Fruit fly (Drosophila melanogaster) whole organism, embryonic: ENCODE results near the gene aop.
A peak's percentile ranks its signal among the peaks of the same experiment; 100 is the strongest.

Experiments used
- ATbp ChIP-seq: fragments of 200-800 bp; sonication (Bioruptor generic); optimal IDR thresholded peaks from 2 replicates; lab custom pipeline; 2017; ENCODE audit warnings: missing biosample characterization, mild to moderate bottlenecking, missing genetic modification characterization, missing genetic modification reagents
- B-H2 ChIP-seq: fragments of 200-800 bp; sonication (Bioruptor generic); optimal IDR thresholded peaks from 2 replicates; lab custom pipeline; 2018; ENCODE audit warnings: missing biosample characterization, mild to moderate bottlenecking, missing genetic modification characterization
- CG10321 ChIP-seq: fragments of 200-800 bp; sonication (Bioruptor generic); IDR thresholded peaks from 2 replicates; pipeline ENCODE4 v1.3.6; 2022; ENCODE audit warnings: missing biosample characterization, missing genetic modification characterization
- CG11093 ChIP-seq: fragments of 200-800 bp; sonication (Bioruptor generic); IDR thresholded peaks from 3 replicates; pipeline ENCODE4 v1.3.6; 2022; ENCODE audit warnings: missing biosample characterization, missing genetic modification characterization
- CG11504 ChIP-seq: fragments of 200-800 bp; sonication (Bioruptor generic); optimal IDR thresholded peaks from 3 replicates; lab custom pipeline; 2019; ENCODE audit warnings: missing biosample characterization, mild to moderate bottlenecking, missing genetic modification characterization, moderate library complexity
- CG12299 ChIP-seq: fragments of 200-800 bp; sonication (Bioruptor generic); optimal IDR thresholded peaks from 2 replicates; lab custom pipeline; 2018; ENCODE audit warnings: missing biosample characterization, mild to moderate bottlenecking, missing genetic modification characterization
- CG12769 ChIP-seq: fragments of 200-800 bp; sonication (Bioruptor generic); optimal IDR thresholded peaks from 2 replicates; lab custom pipeline; 2019; ENCODE audit warnings: missing biosample characterization, mild to moderate bottlenecking, missing genetic modification characterization, moderate library complexity
- CG12942 ChIP-seq: fragments of 200-800 bp; sonication (Bioruptor generic); optimal IDR thresholded peaks from 3 replicates; lab custom pipeline; 2016; ENCODE audit warnings: missing biosample characterization, missing genetic modification characterization
- CG15011 ChIP-seq: fragments of 200-800 bp; sonication (Bioruptor generic); optimal IDR thresholded peaks from 3 replicates; lab custom pipeline; 2018; ENCODE audit warnings: missing biosample characterization, mild to moderate bottlenecking, missing genetic modification characterization
- CG15514 ChIP-seq: fragments of 200-800 bp; sonication (Bioruptor generic); optimal IDR thresholded peaks from 3 replicates; lab custom pipeline; 2017; ENCODE audit warnings: missing biosample characterization, missing genetic modification characterization, mild to moderate bottlenecking, moderate library complexity, missing genetic modification reagents
- CG17359 ChIP-seq: fragments of 200-800 bp; sonication (Bioruptor generic); optimal IDR thresholded peaks from 3 replicates; lab custom pipeline; 2018; ENCODE audit warnings: missing biosample characterization, mild to moderate bottlenecking, missing genetic modification characterization, moderate library complexity
- CG18599 ChIP-seq: fragments of 200-800 bp; sonication (Bioruptor generic); optimal IDR thresholded peaks from 3 replicates; lab custom pipeline; 2017; ENCODE audit warnings: missing biosample characterization, missing genetic modification characterization, mild to moderate bottlenecking, moderate library complexity, missing genetic modification reagents
- CG2120 ChIP-seq: fragments of 200-800 bp; sonication (Bioruptor generic); optimal IDR thresholded peaks from 3 replicates; lab custom pipeline; 2016; ENCODE audit warnings: missing biosample characterization, missing genetic modification characterization
- CG2199 ChIP-seq: fragments of 200-800 bp; sonication (Bioruptor generic); IDR thresholded peaks from 3 replicates; pipeline ENCODE4 v1.3.6; 2022; ENCODE audit warnings: missing biosample characterization, missing genetic modification characterization
- CG34422 ChIP-seq: fragments of 200-800 bp; sonication (Bioruptor generic); IDR thresholded peaks from 3 replicates; pipeline ENCODE4 v1.3.6; 2022; ENCODE audit warnings: missing biosample characterization, missing genetic modification characterization
- CG3726 ChIP-seq: fragments of 200-800 bp; sonication (Bioruptor generic); IDR thresholded peaks from 3 replicates; pipeline ENCODE4, ENCODE4 v1.3.6; 2022; ENCODE audit warnings: missing biosample characterization, missing genetic modification characterization
- CG42726 ChIP-seq: fragments of 200-800 bp; sonication (Bioruptor generic); IDR thresholded peaks from 2 replicates; pipeline ENCODE4 v1.3.6; 2022; ENCODE audit warnings: missing biosample characterization, missing genetic modification characterization; ENCODE audit not compliant: partially characterized antibody
- CG4282 ChIP-seq: fragments of 200-800 bp; sonication (Bioruptor generic); optimal IDR thresholded peaks from 2 replicates; lab custom pipeline; 2016; ENCODE audit warnings: missing biosample characterization, missing genetic modification characterization
- CG4328 ChIP-seq: fragments of 200-800 bp; sonication (Bioruptor generic); optimal IDR thresholded peaks from 3 replicates; lab custom pipeline; 2017; ENCODE audit warnings: missing biosample characterization, missing genetic modification reagents, missing genetic modification characterization
- CG43689 ChIP-seq: fragments of 200-800 bp; sonication (Bioruptor generic); IDR thresholded peaks from 2 replicates; pipeline ENCODE4 v1.3.6; 2022; ENCODE audit warnings: missing biosample characterization, missing genetic modification characterization
- CG4820 ChIP-seq: fragments of 200-800 bp; sonication (Bioruptor generic); optimal IDR thresholded peaks from 3 replicates; lab custom pipeline; 2016; ENCODE audit warnings: missing biosample characterization, missing genetic modification characterization
- CG8089 ChIP-seq: fragments of 200-800 bp; sonication (Bioruptor generic); optimal IDR thresholded peaks from 3 replicates; lab custom pipeline; 2016; ENCODE audit warnings: missing biosample characterization, missing genetic modification characterization
- CG8359 ChIP-seq: fragments of 200-800 bp; sonication (Bioruptor generic); optimal IDR thresholded peaks from 2 replicates; lab custom pipeline; 2017; ENCODE audit warnings: missing biosample characterization, mild to moderate bottlenecking, missing genetic modification characterization, borderline replicate concordance
- CG9876 ChIP-seq: fragments of 200-800 bp; sonication (Bioruptor generic); optimal IDR thresholded peaks from 2 replicates; lab custom pipeline; 2016; ENCODE audit warnings: missing biosample characterization, missing genetic modification characterization
- D19B ChIP-seq: fragments of 200-800 bp; sonication (Bioruptor generic); optimal IDR thresholded peaks from 2 replicates; lab custom pipeline; 2017; ENCODE audit warnings: missing biosample characterization, mild to moderate bottlenecking, missing genetic modification characterization
- Ets65A ChIP-seq: fragments of 200-800 bp; sonication (Bioruptor generic); peaks from one replicate; lab custom pipeline; 2016; ENCODE audit warnings: missing biosample characterization, missing genetic modification characterization
- Gug ChIP-seq: fragments of 200-800 bp; sonication (Bioruptor generic); IDR thresholded peaks from 4 replicates; pipeline ENCODE4 v1.3.6; 2022; ENCODE audit warnings: missing biosample characterization, missing genetic modification characterization
- HLH3B ChIP-seq: fragments of 200-800 bp; sonication (Bioruptor generic); IDR thresholded peaks from 2 replicates; pipeline ENCODE4 v1.3.6; 2022; ENCODE audit warnings: missing biosample characterization, missing genetic modification characterization
- Hr78 ChIP-seq, 2 experiments: fragments of 200-800 bp in 1 of 2; fragments of >200 bp in 1 of 2; sonication (Bioruptor generic) in 1 of 2; optimal IDR thresholded peaks; 2 replicates each; lab custom pipeline; 2017 to 2019; ENCODE audit warnings: missing biosample characterization in 2 of 2, missing genetic modification characterization in 2 of 2, mild to moderate bottlenecking in 1 of 2, moderate library complexity in 1 of 2
- YL-1 ChIP-seq: fragments of 200-800 bp; sonication (Bioruptor generic); optimal IDR thresholded peaks from 3 replicates; lab custom pipeline; 2017; ENCODE audit warnings: missing biosample characterization, mild to moderate bottlenecking, missing genetic modification characterization
- ara ChIP-seq: fragments of 200-800 bp; sonication (Bioruptor generic); IDR thresholded peaks from 2 replicates; pipeline ENCODE4 v1.3.6; 2022; ENCODE audit warnings: missing biosample characterization, missing genetic modification characterization
- btn ChIP-seq: fragments of 200-800 bp; sonication (Bioruptor generic); optimal IDR thresholded peaks from 2 replicates; lab custom pipeline; 2016; ENCODE audit warnings: missing biosample characterization, missing genetic modification characterization
- croc ChIP-seq: fragments of 200-800 bp; sonication (Bioruptor generic); conservative IDR thresholded peaks from 3 replicates; pipeline ENCODE4 v1.3.6; 2022; ENCODE audit warnings: missing biosample characterization, missing genetic modification characterization
- fd64A ChIP-seq: fragments of 200-800 bp; sonication (Bioruptor generic); optimal IDR thresholded peaks from 3 replicates; lab custom pipeline; 2018; ENCODE audit warnings: missing biosample characterization, mild to moderate bottlenecking, missing genetic modification characterization
- gce ChIP-seq: fragments of 200-800 bp; sonication (Bioruptor generic); IDR thresholded peaks from 3 replicates; pipeline ENCODE4 v1.3.6; 2022; ENCODE audit warnings: missing biosample characterization, missing genetic modification characterization
- gcm ChIP-seq: fragments of 200-800 bp; sonication (Bioruptor generic); optimal IDR thresholded peaks from 2 replicates; lab custom pipeline; 2019; ENCODE audit warnings: missing biosample characterization, mild to moderate bottlenecking, missing genetic modification characterization, moderate library complexity
- gt ChIP-seq: fragments of 200-800 bp; sonication (Bioruptor generic); IDR thresholded peaks from 2 replicates; pipeline ENCODE4 v1.3.6; 2022; ENCODE audit warnings: missing biosample characterization, missing genetic modification characterization
- hth ChIP-seq: fragments of >200 bp; optimal IDR thresholded peaks from 2 replicates; lab custom pipeline; 2017; ENCODE audit warnings: inconsistent platforms
- inv ChIP-seq: fragments of 200-800 bp; sonication (Bioruptor generic); IDR thresholded peaks from 2 replicates; pipeline ENCODE4 v1.3.6; 2022; ENCODE audit warnings: missing biosample characterization, missing genetic modification characterization; ENCODE audit not compliant: partially characterized antibody
- jumu ChIP-seq: fragments of 200-800 bp; sonication (Bioruptor generic); optimal IDR thresholded peaks from 3 replicates; lab custom pipeline; 2016; ENCODE audit warnings: missing biosample characterization, missing genetic modification characterization
- kay ChIP-seq: fragments of 200-800 bp; sonication (Bioruptor generic); optimal IDR thresholded peaks from 2 replicates; lab custom pipeline; 2016; ENCODE audit warnings: missing biosample characterization, missing genetic modification characterization
- lbe ChIP-seq: fragments of 200-800 bp; sonication (Bioruptor generic); optimal IDR thresholded peaks from 2 replicates; lab custom pipeline; 2016; ENCODE audit warnings: missing biosample characterization, mild to moderate bottlenecking, missing genetic modification characterization
- lov ChIP-seq, 2 experiments: fragments of 200-800 bp in 1 of 2; fragments of >200 bp in 1 of 2; sonication (Bioruptor generic) in 1 of 2; IDR thresholded peaks in 1 of 2; optimal IDR thresholded peaks in 1 of 2; 2 replicates in 1 of 2; 3 replicates in 1 of 2; pipeline versions ENCODE4 v1.3.6 to Lab custom; 2017 to 2022; ENCODE audit warnings: missing biosample characterization in 1 of 2, missing genetic modification characterization in 1 of 2
- otp ChIP-seq: fragments of 200-800 bp; sonication (Bioruptor generic); IDR thresholded peaks from 3 replicates; pipeline ENCODE4, ENCODE4 v1.3.6; 2022; ENCODE audit warnings: missing biosample characterization, missing genetic modification characterization
- p53 ChIP-seq: fragments of 200-800 bp; sonication (Bioruptor generic); optimal IDR thresholded peaks from 2 replicates; lab custom pipeline; 2016; ENCODE audit warnings: missing biosample characterization, missing genetic modification characterization
- run ChIP-seq: fragments of 200-800 bp; sonication (Bioruptor generic); optimal IDR thresholded peaks from 3 replicates; lab custom pipeline; 2018; ENCODE audit warnings: missing biosample characterization, mild to moderate bottlenecking, missing genetic modification characterization
- schlank ChIP-seq: fragments of 200-800 bp; sonication (Bioruptor generic); optimal IDR thresholded peaks from 2 replicates; lab custom pipeline; 2018; ENCODE audit warnings: missing biosample characterization, mild to moderate bottlenecking, missing genetic modification characterization
- sima ChIP-seq: fragments of 200-800 bp; sonication (Bioruptor generic); optimal IDR thresholded peaks from 2 replicates; lab custom pipeline; 2016; ENCODE audit warnings: missing biosample characterization, missing genetic modification characterization
- sisA ChIP-seq: fragments of 200-800 bp; sonication (Bioruptor generic); IDR thresholded peaks from 2 replicates; pipeline ENCODE4 v1.3.6; 2022; ENCODE audit warnings: missing biosample characterization, missing genetic modification characterization
- twi ChIP-seq: fragments of 200-800 bp; optimal IDR thresholded peaks from 2 replicates; lab custom pipeline; 2019; ENCODE audit warnings: missing biosample characterization, mild to moderate bottlenecking, missing genetic modification characterization, moderate library complexity
- vfl ChIP-seq: fragments of 200-800 bp; sonication (Bioruptor generic); optimal IDR thresholded peaks from 2 replicates; lab custom pipeline; 2016; ENCODE audit warnings: missing biosample characterization, missing genetic modification characterization

Gene aop

dm6 chr2L:2193357-2193780 is 14.8 kb upstream of the aop start (continued):
- peak; percentile 59 for TF ChIP-seq schlank (tag; lab: Kevin White, UChicago)
- TF ChIP-seq CG15011: no peak
- peak; percentile 22 for TF ChIP-seq CG12299 (tag; lab: Kevin White, UChicago)
- no peak for TF ChIP-seq CG4820 (GFP tag; lab: Kevin White, UChicago)
- peak; percentile 1 for TF ChIP-seq CG4282 (GFP tag; lab: Kevin White, UChicago)
- TF ChIP-seq CG9876 (GFP tag; lab: Kevin White, UChicago): no peak
- peak; percentile 53 for TF ChIP-seq CG18599 (GFP tag; lab: Kevin White, UChicago)
- TF ChIP-seq CG11093: peak; percentile 33; the same call in 1 of the 3 replicates
- peak; percentile 18 for TF ChIP-seq kay (GFP tag; lab: Kevin White, UChicago)
- TF ChIP-seq CG2120 (GFP tag; lab: Kevin White, UChicago): peak; percentile 26
- peak; percentile 62 for TF ChIP-seq gcm (GFP tag; lab: Kevin White, UChicago)
- TF ChIP-seq CG15514 (GFP tag; lab: Kevin White, UChicago): peak; percentile 91
- TF ChIP-seq btn (GFP tag; lab: Kevin White, UChicago): no peak
- no peak for TF ChIP-seq CG2199 (GFP tag; lab: Robert Waterston, UW)
- peak; percentile 35 for TF ChIP-seq CG11504 (tag; lab: Kevin White, UChicago)
- TF ChIP-seq CG12769 (tag; lab: Kevin White, UChicago): peak; percentile 79
- TF ChIP-seq lbe: peak; percentile 30
- no peak for TF ChIP-seq CG43689 (GFP tag; lab: Robert Waterston, UW)
- TF ChIP-seq croc (GFP tag; lab: Robert Waterston, UW): no peak
- TF ChIP-seq gce (GFP tag; lab: Robert Waterston, UW): no peak
- peak; percentile 63 for TF ChIP-seq YL-1
- TF ChIP-seq sisA (GFP tag; lab: Robert Waterston, UW): no peak
- TF ChIP-seq fd64A (GFP tag; lab: Kevin White, UChicago): peak; percentile 21
- TF ChIP-seq p53 (GFP tag; lab: Kevin White, UChicago): no peak
- TF ChIP-seq CG8359 (GFP tag; lab: Kevin White, UChicago): peak; percentile 10
- TF ChIP-seq CG17359: peak; percentile 14
- no peak for TF ChIP-seq CG42726 (GFP tag; lab: Robert Waterston, UW)
- TF ChIP-seq D19B (GFP tag; lab: Kevin White, UChicago): no peak
- TF ChIP-seq Gug (GFP tag; lab: Robert Waterston, UW): no peak
- no peak for TF ChIP-seq gt (GFP tag; lab: Robert Waterston, UW)
- TF ChIP-seq B-H2 (GFP tag; lab: Kevin White, UChicago): peak; percentile 78
- no peak for TF ChIP-seq lov (optimal IDR thresholded peaks at IDR 0.05; lab: Kevin White, UChicago)
- no peak for TF ChIP-seq lov (GFP tag; IDR thresholded peaks at IDR 0.05; lab: Robert Waterston, UW)
- no peak for TF ChIP-seq CG3726 (GFP tag; lab: Robert Waterston, UW)
- peak in 1 of 2 experiments; percentile 34 for TF ChIP-seq Hr78 (GFP tag; optimal IDR thresholded peaks at IDR 0.05; lab: Kevin White, UChicago)
- peak; percentile 26 for TF ChIP-seq vfl
- peak; percentile 9 for TF ChIP-seq CG4328 (GFP tag; lab: Kevin White, UChicago)
- TF ChIP-seq hth (lab: Kevin White, UChicago): no peak
- no peak for TF ChIP-seq inv (GFP tag; lab: Robert Waterston, UW)
- TF ChIP-seq jumu: no peak
- TF ChIP-seq twi (tag; lab: Kevin White, UChicago): peak; percentile 26
- no peak for TF ChIP-seq HLH3B
- no peak for TF ChIP-seq CG12942 (GFP tag; lab: Kevin White, UChicago)
- TF ChIP-seq run (tag; lab: Kevin White, UChicago): no peak
- TF ChIP-seq ATbp (GFP tag; lab: Kevin White, UChicago): no peak
- TF ChIP-seq sima (GFP tag; lab: Kevin White, UChicago): no peak
- no peak for TF ChIP-seq CG10321 (GFP tag; lab: Robert Waterston, UW)
- no peak for TF ChIP-seq CG34422 (GFP tag; lab: Robert Waterston, UW)
- TF ChIP-seq otp (GFP tag; lab: Robert Waterston, UW): no peak
- no peak for TF ChIP-seq ara
- TF ChIP-seq CG8089 (GFP tag; lab: Kevin White, UChicago): peak; percentile 39
- TF ChIP-seq Ets65A (GFP tag; lab: Kevin White, UChicago): no peak
